Worm (Caenorhabditis elegans) whole organism, young adult: ENCODE results near the gene srx-26.

Experiments used
- B0019.2 ChIP-seq: fragments of 200-800 bp; sonication (Bioruptor generic); conservative IDR thresholded peaks from 2 replicates; pipeline ENCODE4 v1.3.6; 2022; ENCODE audit warnings: missing genetic modification reagents, missing genetic modification characterization, missing compliant biosample characterization
- B0261.1 ChIP-seq: sonication (generic microtip); optimal IDR thresholded peaks from 2 replicates; lab custom pipeline; 2016; ENCODE audit warnings: mild to moderate bottlenecking, missing genetic modification characterization, moderate library complexity, missing compliant biosample characterization
- F37B4.10 ChIP-seq: fragments of 200-800 bp; sonication (Bioruptor generic); IDR thresholded peaks from 2 replicates; pipeline ENCODE4 v1.3.6; 2022; ENCODE audit warnings: missing genetic modification characterization, missing compliant biosample characterization
- F49E8.2 ChIP-seq: sonication (generic microtip); optimal IDR thresholded peaks from 3 replicates; lab custom pipeline; 2017; ENCODE audit warnings: missing genetic modification characterization, mild to moderate bottlenecking, missing compliant biosample characterization, antibody characterized with exemption, moderate library complexity; ENCODE audit not compliant: insufficient read depth
- F55B11.4 ChIP-seq: sonication (generic microtip); optimal IDR thresholded peaks from 2 replicates; lab custom pipeline; 2016; ENCODE audit warnings: missing compliant biosample characterization, missing genetic modification characterization, borderline replicate concordance; ENCODE audit not compliant: insufficient read depth
- aptf-3 ChIP-seq: fragments of 200-800 bp; sonication (Bioruptor generic); IDR thresholded peaks from 2 replicates; pipeline ENCODE4 v1.3.6; 2022; ENCODE audit warnings: missing genetic modification characterization, missing compliant biosample characterization
- cebp-1 ChIP-seq, 2 experiments: fragments of 200-800 bp in 1 of 2; sonication (Bioruptor generic) in 1 of 2; sonication (generic microtip) in 1 of 2; IDR thresholded peaks in 1 of 2; optimal IDR thresholded peaks in 1 of 2; 2 replicates each; pipeline versions ENCODE4 v1.3.6 to Lab custom; 2017 to 2022; ENCODE audit warnings: missing compliant biosample characterization in 2 of 2, missing genetic modification characterization in 2 of 2, mild to moderate bottlenecking in 1 of 2, missing genetic modification reagents in 1 of 2, moderate library complexity in 1 of 2
- cebp-2 ChIP-seq: fragments of 200-800 bp; sonication (Bioruptor generic); IDR thresholded peaks from 2 replicates; pipeline ENCODE4 v1.3.6; 2022; ENCODE audit warnings: missing genetic modification characterization, missing compliant biosample characterization
- dox-1 ChIP-seq: fragments of 200-800 bp; sonication (Bioruptor generic); IDR thresholded peaks from 2 replicates; pipeline ENCODE4 v1.3.6; 2022; ENCODE audit warnings: missing genetic modification reagents, missing genetic modification characterization, missing compliant biosample characterization
- egl-44 ChIP-seq: fragments of 200-800 bp; sonication (Bioruptor generic); IDR thresholded peaks from 2 replicates; pipeline ENCODE4 v1.3.6; 2022; ENCODE audit warnings: missing genetic modification reagents, missing genetic modification characterization, missing compliant biosample characterization
- egrh-3 ChIP-seq: fragments of 200-800 bp; sonication (Bioruptor generic); IDR thresholded peaks from 2 replicates; pipeline ENCODE4 v1.3.6; 2022; ENCODE audit warnings: missing genetic modification reagents, missing genetic modification characterization, missing compliant biosample characterization
- ets-4 ChIP-seq: fragments of 200-800 bp; sonication (Bioruptor generic); optimal IDR thresholded peaks from 2 replicates; lab custom pipeline; 2018; ENCODE audit warnings: mild to moderate bottlenecking, missing genetic modification characterization, missing compliant biosample characterization
- fkh-3 ChIP-seq: sonication (generic microtip); optimal IDR thresholded peaks from 2 replicates; lab custom pipeline; 2016; ENCODE audit warnings: mild to moderate bottlenecking, missing genetic modification characterization, missing compliant biosample characterization
- him-1 ChIP-seq: sonication (generic microtip); optimal IDR thresholded peaks from 2 replicates; lab custom pipeline; 2016; ENCODE audit warnings: missing genotype, missing genetic modification reagents, missing genetic modification characterization, missing compliant biosample characterization
- hlh-26 ChIP-seq: fragments of 200-800 bp; sonication (Bioruptor generic); conservative IDR thresholded peaks from 2 replicates; pipeline ENCODE4 v1.3.6; 2022; ENCODE audit warnings: missing genetic modification reagents, missing genetic modification characterization, missing compliant biosample characterization
- hsf-1 ChIP-seq: fragments of 200-800 bp; sonication (Bioruptor generic); IDR thresholded peaks from 2 replicates; pipeline ENCODE4 v1.3.6; 2022; ENCODE audit warnings: missing genetic modification reagents, missing genetic modification characterization, missing compliant biosample characterization
- mcd-1 ChIP-seq: fragments of 200-800 bp; sonication (Bioruptor generic); IDR thresholded peaks from 2 replicates; pipeline ENCODE4 v1.3.6; 2022; ENCODE audit warnings: missing genetic modification reagents, missing genetic modification characterization, missing compliant biosample characterization
- nfyb-1 ChIP-seq: fragments of 200-800 bp; sonication (Bioruptor generic); IDR thresholded peaks from 2 replicates; pipeline ENCODE4 v1.3.6; 2022; ENCODE audit warnings: missing genetic modification reagents, missing genetic modification characterization, missing compliant biosample characterization
- nhr-179 ChIP-seq: sonication (generic microtip); optimal IDR thresholded peaks from 2 replicates; lab custom pipeline; 2016; ENCODE audit warnings: mild to moderate bottlenecking, missing genetic modification characterization, missing compliant biosample characterization
- nhr-80 ChIP-seq: sonication (generic microtip); optimal IDR thresholded peaks from 2 replicates; lab custom pipeline; 2016; ENCODE audit warnings: missing genetic modification characterization, missing compliant biosample characterization
- rpc-1 ChIP-seq, 2 experiments: fragments of 150-350 bp in 1 of 2; sonication (generic microtip) in 1 of 2; optimal IDR thresholded peaks; 2 replicates each; lab custom pipeline; 2014 to 2018; ENCODE audit warnings: missing biosample characterization in 1 of 2, missing genetic modification characterization in 1 of 2, missing genetic modification reagents in 1 of 2, missing genotype in 1 of 2
- sdz-38 ChIP-seq: sonication (generic microtip); optimal IDR thresholded peaks from 2 replicates; lab custom pipeline; 2016; ENCODE audit warnings: missing genotype, missing genetic modification characterization, missing compliant biosample characterization
- snpc-1.1 ChIP-seq: sonication (generic microtip); optimal IDR thresholded peaks from 2 replicates; lab custom pipeline; 2017; ENCODE audit warnings: missing genetic modification characterization, mild to moderate bottlenecking, missing compliant biosample characterization, antibody characterized with exemption, moderate library complexity, missing genotype, missing genetic modification reagents; ENCODE audit not compliant: insufficient read depth
- snpc-4 ChIP-seq, 5 experiments: fragments of 150-350 bp in 1 of 5; sonication (generic microtip) in 4 of 5; optimal IDR thresholded peaks; 2 replicates each; lab custom pipeline; 2014 to 2018; ENCODE audit warnings: missing genetic modification characterization in 5 of 5, missing biosample characterization in 3 of 5, antibody characterized with exemption in 2 of 5, mild to moderate bottlenecking in 2 of 5, missing compliant biosample characterization in 2 of 5, missing genotype in 2 of 5, moderate library complexity in 2 of 5, missing genetic modification reagents in 1 of 5
- unc-62 ChIP-seq: fragments of 150-350 bp; optimal IDR thresholded peaks from 2 replicates; lab custom pipeline; 2014; ENCODE audit warnings: missing biosample characterization, missing genetic modification reagents, missing genetic modification characterization
- xnd-1 ChIP-seq: sonication (generic microtip); optimal IDR thresholded peaks from 2 replicates; lab custom pipeline; 2016; ENCODE audit warnings: missing genotype, missing genetic modification reagents, missing genetic modification characterization, missing compliant biosample characterization
- zfh-2 ChIP-seq: fragments of 200-800 bp; sonication (Bioruptor generic); conservative IDR thresholded peaks from 2 replicates; pipeline ENCODE4 v1.3.6; 2022; ENCODE audit warnings: missing genetic modification reagents, missing genetic modification characterization, missing compliant biosample characterization
- zim-3 ChIP-seq: sonication (generic microtip); optimal IDR thresholded peaks from 2 replicates; lab custom pipeline; 2017; ENCODE audit warnings: mild to moderate bottlenecking, missing genetic modification characterization, moderate library complexity, missing compliant biosample characterization
- ztf-18 ChIP-seq: sonication (generic microtip); optimal IDR thresholded peaks from 2 replicates; lab custom pipeline; 2016; ENCODE audit warnings: missing genotype, mild to moderate bottlenecking, missing genetic modification characterization, missing compliant biosample characterization
- ztf-25 ChIP-seq: fragments of 200-800 bp; sonication (Bioruptor generic); IDR thresholded peaks from 2 replicates; pipeline ENCODE4 v1.3.6; 2022; ENCODE audit warnings: missing genetic modification reagents, missing genetic modification characterization, missing compliant biosample characterization

srx-26 gene

ce11 chrV:2758437-2758836 lies 5.5 kb upstream of the srx-26 start:
- TF ChIP-seq him-1 (tag; lab: Kevin White, UChicago) (no peak), egl-44 (GFP tag; lab: Robert Waterston, UW) (no peak), zim-3 (tag; lab: Kevin White, UChicago) (no peak), cebp-2 (GFP tag; lab: Robert Waterston, UW) (no peak), egrh-3 (peak; percentile 28; the same call in 1 of the 2 replicates), zfh-2 (GFP tag; lab: Robert Waterston, UW) (peak; percentile 75), unc-62 (GFP tag; lab: Kevin White, UChicago) (no peak)
- TF ChIP-seq, all 124 proteins: peak for 2

ce11 chrV:2757226-2757893 lies 4.5 kb upstream of the srx-26 start, which contains the start of gene srx-28:
srx-28 (minus strand) TSS chrV:2757276.
- TF ChIP-seq F49E8.2, result no peak
- peak; percentile 6 for TF ChIP-seq B0261.1 (tag; lab: Kevin White, UChicago)
- TF ChIP-seq snpc-4 (GFP tag; optimal IDR thresholded peaks at IDR 0.05; lab: Kevin White, UChicago), result no peak
- TF ChIP-seq snpc-4 (tag; optimal IDR thresholded peaks at IDR 0.05; lab: Kevin White, UChicago), result peak in 2 of 4 experiments; percentile 75 to 87
- TF ChIP-seq rpc-1 (optimal IDR thresholded peaks at IDR 0.05; lab: Kevin White, UChicago), result peak; percentile 29
- no peak for TF ChIP-seq rpc-1 (tag; optimal IDR thresholded peaks at IDR 0.05; lab: Kevin White, UChicago)
- TF ChIP-seq nfyb-1, result peak; percentile 26; the same call in 1 of the 2 replicates
- TF ChIP-seq fkh-3 (tag; lab: Kevin White, UChicago), result peak; percentile 14
- peak; percentile 43; the same call in 1 of the 2 replicates for TF ChIP-seq mcd-1 (GFP tag; lab: Robert Waterston, UW)
- TF ChIP-seq snpc-1.1 (tag; lab: Kevin White, UChicago), result peak; percentile 68
- TF ChIP-seq F37B4.10 (GFP tag; lab: Robert Waterston, UW), result 0 out of 2 replicates have a peak, but pooled peaks have one; percentile 84
- TF ChIP-seq ztf-25 (GFP tag; lab: Robert Waterston, UW), result 0 out of 2 replicates have a peak, but pooled peaks have one; percentile 38
- TF ChIP-seq egrh-3, result peak; percentile 33; the same call in 1 of the 2 replicates
- TF ChIP-seq nhr-80, result no peak
- TF ChIP-seq hlh-26 (GFP tag; lab: Robert Waterston, UW), result no peak
- peak; percentile 47; the same call in 1 of the 2 replicates for TF ChIP-seq dox-1

DNA sequence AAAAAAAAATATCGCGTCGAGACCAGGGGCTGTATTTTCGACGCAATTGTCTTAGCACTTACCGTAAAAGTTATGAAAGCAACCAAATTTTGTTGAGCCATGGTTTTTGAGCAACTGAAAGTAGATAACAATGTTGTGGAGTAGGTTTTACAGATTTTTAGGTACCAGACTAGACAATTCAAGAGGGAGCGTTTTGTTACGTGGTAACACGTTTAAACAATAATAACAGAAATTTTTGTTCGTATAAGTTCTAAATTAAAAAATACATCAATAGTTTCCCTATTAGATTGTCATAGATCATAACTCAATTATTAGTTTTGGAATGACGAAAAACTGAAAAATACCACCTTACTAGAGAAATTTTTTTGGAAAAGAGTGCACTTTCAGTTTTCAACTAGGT lies 2.9 kb downstream of the srx-26 start, which contains the start of gene srx-24:
Gene srx-24, minus strand, starts transcription at position 101 of the 400 bp plus-strand sequence.
- TF ChIP-seq xnd-1, result no peak
- no peak for TF ChIP-seq aptf-3

- no peak for TF ChIP-seq egl-44 (GFP tag; lab: Robert Waterston, UW)
- 0 out of 2 replicates have a peak, but pooled peaks have one; percentile 28 for TF ChIP-seq nfyb-1
- TF ChIP-seq cebp-1 (GFP tag; IDR thresholded peaks at IDR 0.05; lab: Robert Waterston, UW), result no peak
- TF ChIP-seq cebp-1 (tag; optimal IDR thresholded peaks at IDR 0.05; lab: Kevin White, UChicago), result no peak
- no peak for TF ChIP-seq B0019.2 (GFP tag; lab: Robert Waterston, UW)
- TF ChIP-seq sdz-38, result no peak
- TF ChIP-seq zfh-2 (GFP tag; lab: Robert Waterston, UW), result no peak; the same call in 1 of the 2 replicates
- no peak for TF ChIP-seq fkh-3 (tag; lab: Kevin White, UChicago)
- peak; percentile 65; the same call in 1 of the 2 replicates for TF ChIP-seq egrh-3
- no peak for TF ChIP-seq ets-4
- no peak for TF ChIP-seq snpc-4 (GFP tag; optimal IDR thresholded peaks at IDR 0.05; lab: Kevin White, UChicago)
- TF ChIP-seq snpc-4 (tag; optimal IDR thresholded peaks at IDR 0.05; lab: Kevin White, UChicago), result peak in 1 of 4 experiments; percentile 71
- TF ChIP-seq dox-1, result no peak
- TF ChIP-seq nhr-179 (tag; lab: Kevin White, UChicago), result no peak
- TF ChIP-seq aptf-3, result no peak
These were observed 6.5 kb downstream of the srx-26 start for ce11 chrV:2746404-2746803.

DNA sequence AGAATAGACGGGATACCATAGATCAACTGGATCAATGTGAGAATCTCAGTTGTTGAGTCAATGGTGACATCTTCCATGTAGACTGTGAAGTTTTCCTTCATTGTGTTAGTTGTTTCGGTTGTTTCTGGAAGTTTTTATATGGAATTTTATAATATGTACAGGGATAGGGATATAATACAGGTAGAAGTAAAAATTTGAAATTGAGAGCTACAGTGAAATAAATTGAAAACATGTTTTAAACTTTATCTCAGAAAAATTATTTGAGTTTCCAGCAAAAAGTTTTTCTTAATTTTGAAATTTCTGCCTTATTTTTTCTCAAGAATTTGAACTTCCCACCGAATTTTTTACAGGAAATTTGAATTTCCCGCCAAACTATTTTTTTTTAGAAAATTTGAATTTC lies 10.6 kb downstream of the srx-26 start, which contains the start of gene srg-62:
Gene srg-62, minus strand, starts transcription at position 101 of the 400 bp plus-strand sequence.
- TF ChIP-seq egrh-3 (no peak), cebp-1 (GFP tag; IDR thresholded peaks at IDR 0.05; lab: Robert Waterston, UW) (no peak), cebp-1 (tag; optimal IDR thresholded peaks at IDR 0.05; lab: Kevin White, UChicago) (no peak), ztf-18 (tag; lab: Kevin White, UChicago) (no peak), F55B11.4 (no peak), hsf-1 (no peak)
